Worm (Caenorhabditis elegans): ENCODE results near the gene F59C12.4.

F59C12.4 gene

DNA sequence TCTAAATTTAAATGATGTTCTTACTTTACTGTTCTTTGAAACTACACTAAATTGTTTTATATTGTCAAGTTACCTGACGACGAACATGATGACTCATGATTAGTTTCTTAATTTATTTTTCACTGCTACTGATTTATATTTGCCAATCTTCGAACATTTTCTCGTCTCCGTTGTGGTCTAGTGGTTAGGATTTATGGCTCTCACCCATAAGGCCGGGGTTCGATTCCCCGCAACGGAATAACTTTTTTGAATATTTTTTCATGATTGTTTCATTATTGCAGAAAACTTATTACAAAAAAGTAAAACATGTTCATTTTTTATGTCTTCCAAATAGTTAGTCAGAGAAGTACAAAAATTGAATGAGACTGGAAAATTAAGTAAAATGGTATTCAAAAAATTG, 43.6 kb downstream of the F59C12.4 start (continued):
- peak; percentile 67 for TF ChIP-seq ZK185.1 (tag; optimal IDR thresholded peaks at IDR 0.05; ENCODE audit: poor library complexity, severe bottlenecking)
- no peak for TF ChIP-seq nhr-179 (tag; optimal IDR thresholded peaks at IDR 0.05)
- no peak for TF ChIP-seq egl-44 (GFP tag; IDR thresholded peaks at IDR 0.05)
- TF ChIP-seq ztf-25 (GFP tag; IDR thresholded peaks at IDR 0.05), result peak; percentile 79; the same call in 1 of the 2 replicates
- TF ChIP-seq F52B5.7 (tag; optimal IDR thresholded peaks at IDR 0.05), result no peak
- peak; percentile 60 for TF ChIP-seq snpc-4 (GFP tag; optimal IDR thresholded peaks at IDR 0.05)
- peak in 3 of 4 experiments; percentile 68 to 87 (median 74) for TF ChIP-seq snpc-4 (tag; optimal IDR thresholded peaks at IDR 0.05)
- TF ChIP-seq ccch-3 (GFP tag; optimal IDR thresholded peaks at IDR 0.05), result no peak
- TF ChIP-seq Y53F4B.3 (GFP tag; IDR thresholded peaks at IDR 0.05), result no peak
- peak; percentile 5 for TF ChIP-seq mxl-1 (tag; optimal IDR thresholded peaks at IDR 0.05)
- no peak for TF ChIP-seq attf-5 (GFP tag; optimal IDR thresholded peaks at IDR 0.05)
- no peak for TF ChIP-seq lin-54 (GFP tag; optimal IDR thresholded peaks at IDR 0.05)
- no peak for TF ChIP-seq F57A8.1 (GFP tag; optimal IDR thresholded peaks at IDR 0.05)
- TF ChIP-seq B0336.3 (GFP tag; IDR thresholded peaks at IDR 0.05), result no peak
- peak; percentile 16 for TF ChIP-seq ceh-27 (GFP tag; optimal IDR thresholded peaks at IDR 0.05)
- TF ChIP-seq F33H1.4 (GFP tag; IDR thresholded peaks at IDR 0.05), result no peak
- TF ChIP-seq mes-4 (tag; optimal IDR thresholded peaks at IDR 0.05), result no peak
- TF ChIP-seq F39B2.1 (GFP tag; IDR thresholded peaks at IDR 0.05), result no peak
- TF ChIP-seq chd-7 (tag; optimal IDR thresholded peaks at IDR 0.05), result no peak
- TF ChIP-seq lsl-1 (GFP tag; optimal IDR thresholded peaks at IDR 0.05), result no peak
- peak; percentile 38 for TF ChIP-seq lin-40 (tag; optimal IDR thresholded peaks at IDR 0.05)
- no peak for TF ChIP-seq tlf-1 (GFP tag; optimal IDR thresholded peaks at IDR 0.05)
- TF ChIP-seq let-607 (tag; optimal IDR thresholded peaks at IDR 0.05), result peak in 1 of 2 experiments; percentile 43
- no peak for TF ChIP-seq cebp-2 (GFP tag; IDR thresholded peaks at IDR 0.05)
- TF ChIP-seq dox-1 (GFP tag; IDR thresholded peaks at IDR 0.05), result no peak; the same call in 1 of the 2 replicates
- peak; percentile 52 for TF ChIP-seq F23B12.7 (tag; optimal IDR thresholded peaks at IDR 0.05; ENCODE audit: insufficient read depth)
- TF ChIP-seq attf-3 (GFP tag; conservative IDR thresholded peaks at IDR 0.05), result no peak
- peak; percentile 10 for TF ChIP-seq somi-1 (GFP tag; optimal IDR thresholded peaks at IDR 0.05)
- TF ChIP-seq bed-2 (GFP tag; IDR thresholded peaks at IDR 0.05), result no peak
- no peak for TF ChIP-seq Y67H2A.10 (GFP tag; conservative IDR thresholded peaks at IDR 0.05)
- TF ChIP-seq mcd-1 (GFP tag; IDR thresholded peaks at IDR 0.05), result no peak
- peak; percentile 66 for TF ChIP-seq nfyb-1 (GFP tag; IDR thresholded peaks at IDR 0.05)
- TF ChIP-seq Y95B8A.8 (GFP tag; IDR thresholded peaks at IDR 0.05), result no peak
- TF ChIP-seq C06A6.2 (GFP tag; conservative IDR thresholded peaks at IDR 0.05), result no peak
- no peak for TF ChIP-seq xnd-1 (tag; optimal IDR thresholded peaks at IDR 0.05)
- no peak for TF ChIP-seq zfh-2 (GFP tag; conservative IDR thresholded peaks at IDR 0.05)
- 0 out of 2 replicates have a peak, but pooled peaks have one; percentile 26 for TF ChIP-seq hsf-1 (GFP tag; IDR thresholded peaks at IDR 0.05)
- TF ChIP-seq dpff-1 (tag; optimal IDR thresholded peaks at IDR 0.05), result no peak
- no peak for TF ChIP-seq pha-4 (tag; optimal IDR thresholded peaks at IDR 0.05)
- TF ChIP-seq zim-3 (tag; optimal IDR thresholded peaks at IDR 0.05), result no peak
- no peak for TF ChIP-seq egl-18 (GFP tag; IDR thresholded peaks at IDR 0.05)
- TF ChIP-seq athp-1 (tag; optimal IDR thresholded peaks at IDR 0.05), result no peak
- TF ChIP-seq ets-4 (GFP tag; optimal IDR thresholded peaks at IDR 0.05), result no peak
- TF ChIP-seq nfya-1 (tag; optimal IDR thresholded peaks at IDR 0.05; ENCODE audit: borderline replicate concordance, insufficient read depth), result no peak
- no peak for TF ChIP-seq sdz-38 (tag; optimal IDR thresholded peaks at IDR 0.05)
- TF ChIP-seq fkh-3 (tag; optimal IDR thresholded peaks at IDR 0.05), result no peak
- no peak for TF ChIP-seq Y53G8AR.9 (GFP tag; conservative IDR thresholded peaks at IDR 0.05)
- TF ChIP-seq nhr-90 (tag; optimal IDR thresholded peaks at IDR 0.05), result peak; percentile 49
- TF ChIP-seq ztf-22 (GFP tag; optimal IDR thresholded peaks at IDR 0.05), result no peak
